Fruit fly (Drosophila melanogaster) S2 (cell line): Measurements from ENCODE around the gene CG43165.

Experiments
- CG8478 ChIP-seq: fragments of >200 bp; optimal IDR thresholded peaks from 2 replicates; lab custom pipeline; 2018
- CTCF ChIP-seq, 2 experiments: fragments of >200 bp; optimal IDR thresholded peaks; 2 replicates each; lab custom pipeline; 2018

CG43165 gene

dm6 chr2L:3694920-3695319, at the start of gene CG43165:
Gene CG43165 (minus strand): TSS chr2L:3695020.
- TF ChIP-seq CTCF (optimal IDR thresholded peaks at IDR 0.05; lab: Kevin White, UChicago) (no peak), CG8478 (lab: Kevin White, UChicago) (no peak)

- TF ChIP-seq CTCF (optimal IDR thresholded peaks at IDR 0.05; lab: Kevin White, UChicago) (no peak), CG8478 (lab: Kevin White, UChicago) (no peak)
Measured at dm6 chr2L:3740443-3740842, 45.6 kb upstream of the CG43165 start.

dm6 chr2L:3737682-3738081, 42.9 kb upstream of the CG43165 start:
- TF ChIP-seq CG8478 (lab: Kevin White, UChicago), result no peak
- no peak for TF ChIP-seq CTCF (optimal IDR thresholded peaks at IDR 0.05; lab: Kevin White, UChicago)

dm6 chr2L:3737003-3737662, 42.3 kb upstream of the CG43165 start:
- no peak for TF ChIP-seq CTCF (optimal IDR thresholded peaks at IDR 0.05; lab: Kevin White, UChicago)
- TF ChIP-seq CG8478 (lab: Kevin White, UChicago), result no peak

dm6 chr2L:3731055-3731454, 36.2 kb upstream of the CG43165 start:
- TF ChIP-seq CTCF (optimal IDR thresholded peaks at IDR 0.05; lab: Kevin White, UChicago) (no peak), CG8478 (lab: Kevin White, UChicago) (no peak)

- TF ChIP-seq CG8478 (lab: Kevin White, UChicago), result no peak
- no peak for TF ChIP-seq CTCF (optimal IDR thresholded peaks at IDR 0.05; lab: Kevin White, UChicago)
Measured at dm6 chr2L:3730182-3730975, 35.6 kb upstream of the CG43165 start, which contains the start of gene CG10019. Gene CG10019 (plus strand): TSS chr2L:3730466.

- no peak for TF ChIP-seq CG8478 (lab: Kevin White, UChicago)
- no peak for TF ChIP-seq CTCF (optimal IDR thresholded peaks at IDR 0.05; lab: Kevin White, UChicago)
Measured at dm6 chr2L:3729635-3730034, 34.8 kb upstream of the CG43165 start.

- TF ChIP-seq CTCF (optimal IDR thresholded peaks at IDR 0.05; lab: Kevin White, UChicago) (no peak), CG8478 (lab: Kevin White, UChicago) (no peak)
Measured at dm6 chr2L:3719414-3719959, 24.7 kb upstream of the CG43165 start.

dm6 chr2L:3717673-3718235, 22.9 kb upstream of the CG43165 start, which contains the start of the genes lectin-24A and Shaw:
Gene lectin-24A (minus strand): TSS chr2L:3717773.
Gene Shaw (plus strand): TSS chr2L:3718185.
- TF ChIP-seq CTCF (optimal IDR thresholded peaks at IDR 0.05; lab: Kevin White, UChicago) (no peak), CG8478 (lab: Kevin White, UChicago) (no peak)

- TF ChIP-seq CTCF (optimal IDR thresholded peaks at IDR 0.05; lab: Kevin White, UChicago) (no peak), CG8478 (lab: Kevin White, UChicago) (no peak)
Measured at dm6 chr2L:3713545-3714156, 18.8 kb upstream of the CG43165 start.

dm6 chr2L:3712949-3713416, 18.2 kb upstream of the CG43165 start, which contains the start of the genes CG31955 and CG2818:
Gene CG31955 (minus strand): TSS chr2L:3713105.
Gene CG2818 (plus strand): TSS chr2L:3713360.
- TF ChIP-seq CTCF (optimal IDR thresholded peaks at IDR 0.05; lab: Kevin White, UChicago), result no peak
- TF ChIP-seq CG8478 (lab: Kevin White, UChicago), result no peak

dm6 chr2L:3711665-3712064, 16.8 kb upstream of the CG43165 start, which contains the start of gene cutlet:
Gene cutlet (minus strand): TSS chr2L:3711748.
- TF ChIP-seq CTCF (optimal IDR thresholded peaks at IDR 0.05; lab: Kevin White, UChicago), result no peak
- TF ChIP-seq CG8478 (lab: Kevin White, UChicago), result no peak

dm6 chr2L:3706963-3707362, 12.1 kb upstream of the CG43165 start, which contains the start of gene CG31777:
Gene CG31777 (minus strand): TSS chr2L:3707063.
- TF ChIP-seq CTCF (optimal IDR thresholded peaks at IDR 0.05; lab: Kevin White, UChicago) (no peak), CG8478 (lab: Kevin White, UChicago) (no peak)

- no peak for TF ChIP-seq CG8478 (lab: Kevin White, UChicago)
- TF ChIP-seq CTCF (optimal IDR thresholded peaks at IDR 0.05; lab: Kevin White, UChicago), result no peak
Measured at dm6 chr2L:3705438-3705921, 10.7 kb upstream of the CG43165 start, which contains the start of gene CG31778. Gene CG31778 (minus strand): TSS chr2L:3705488.
